Worm (Caenorhabditis elegans): Measurements from ENCODE around the gene F56H9.2.

- TF ChIP-seq him-1 (tag; optimal IDR thresholded peaks at IDR 0.05): no peak
- TF ChIP-seq W03F9.2 (tag; optimal IDR thresholded peaks at IDR 0.05): no peak
Measured at ce11 chrV:12667397-12667796, 29.9 kb downstream of the F56H9.2 start.
